Worm (Caenorhabditis elegans): Measurements from ENCODE around the gene F23B12.7.

DNA sequence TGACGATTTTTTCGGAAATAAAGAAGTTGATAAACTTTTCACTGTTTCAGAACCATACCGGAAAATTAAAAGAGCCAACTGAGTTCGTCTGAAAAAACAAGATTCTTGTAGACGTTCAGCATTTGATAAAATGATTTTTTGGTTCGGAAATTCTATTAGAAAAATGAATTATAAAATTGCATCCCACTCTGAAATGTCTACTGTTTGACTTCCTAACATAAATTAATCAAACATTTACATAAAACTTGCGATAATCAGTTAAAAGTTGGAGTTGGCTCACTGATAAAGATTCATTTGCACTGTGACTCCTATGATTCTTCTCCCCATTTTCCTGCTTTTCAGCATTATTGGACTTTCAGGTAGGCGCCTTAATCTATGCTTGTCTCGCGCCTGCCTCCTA is 19.4 kb downstream of the F23B12.7 start, which contains the start of gene clec-57:
- no peak for TF ChIP-seq fkh-10 (GFP tag; optimal IDR thresholded peaks at IDR 0.05)
- TF ChIP-seq nhr-28 (tag; optimal IDR thresholded peaks at IDR 0.05), result no peak
- no peak for TF ChIP-seq fkh-2 (tag; optimal IDR thresholded peaks at IDR 0.05)
- TF ChIP-seq daf-12 (tag; optimal IDR thresholded peaks at IDR 0.05), result no peak
- TF ChIP-seq snpc-4 (tag; optimal IDR thresholded peaks at IDR 0.05), result no peak
- TF ChIP-seq unc-62 (GFP tag; optimal IDR thresholded peaks at IDR 0.05), result no peak
- TF ChIP-seq ceh-28 (tag; optimal IDR thresholded peaks at IDR 0.05), result no peak
- no peak for TF ChIP-seq lin-15B (tag; optimal IDR thresholded peaks at IDR 0.05)
- TF ChIP-seq lsy-12 (tag; optimal IDR thresholded peaks at IDR 0.05), result no peak
